Worm (Caenorhabditis elegans): ENCODE measurements around the gene R12C12.7.

- TF ChIP-seq hlh-17 (GFP tag; optimal IDR thresholded peaks at IDR 0.05; ENCODE audit: borderline replicate concordance) (no peak), ceh-82 (tag; optimal IDR thresholded peaks at IDR 0.05) (no peak), ets-5 (GFP tag; IDR thresholded peaks at IDR 0.05) (no peak), zag-1 (tag; optimal IDR thresholded peaks at IDR 0.05) (no peak), unc-86 (tag; optimal IDR thresholded peaks at IDR 0.05) (no peak), lin-13 (GFP tag; optimal IDR thresholded peaks at IDR 0.05) (no peak), blmp-1 (tag; optimal IDR thresholded peaks at IDR 0.05) (no peak), unc-30 (tag; optimal IDR thresholded peaks at IDR 0.05) (no peak), unc-130 (tag; optimal IDR thresholded peaks at IDR 0.05) (no peak), ztf-11 (tag; optimal IDR thresholded peaks at IDR 0.05) (no peak)
These were observed 25.0 kb upstream of the R12C12.7 start, which contains the start of gene fbf-1 for ce11 chrII:6080743-6081142.
